Worm (Caenorhabditis elegans) whole organism, L2 larva: ENCODE results near the gene Y40B10B.1.

Source experiments
- C34F6.9 ChIP-seq: fragments of 150-350 bp; optimal IDR thresholded peaks from 2 replicates; lab custom pipeline; 2014; ENCODE audit warnings: missing biosample characterization, missing genetic modification characterization
- F13H6.1 ChIP-seq: sonication (generic microtip); optimal IDR thresholded peaks from 2 replicates; lab custom pipeline; 2016; ENCODE audit warnings: missing genetic modification characterization, missing compliant biosample characterization
- Y55F3AM.14 ChIP-seq: fragments of 200-800 bp; sonication (Bioruptor generic); optimal IDR thresholded peaks from 2 replicates; lab custom pipeline; 2018; ENCODE audit warnings: mild to moderate bottlenecking, missing genetic modification characterization, missing compliant biosample characterization
- ZK546.5 ChIP-seq: sonication (generic microtip); optimal IDR thresholded peaks from 2 replicates; lab custom pipeline; 2017; ENCODE audit warnings: missing biosample characterization, missing genetic modification characterization
- alr-1 ChIP-seq: fragments of 150-350 bp; optimal IDR thresholded peaks from 2 replicates; lab custom pipeline; 2014; ENCODE audit warnings: missing biosample characterization, missing genetic modification characterization
- aly-2 ChIP-seq: fragments of 150-350 bp; optimal IDR thresholded peaks from 2 replicates; lab custom pipeline; 2014; ENCODE audit warnings: missing biosample characterization, missing genetic modification characterization
- ama-1 ChIP-seq: fragments of 150-350 bp; optimal IDR thresholded peaks from 2 replicates; lab custom pipeline; 2018; ENCODE audit warnings: inconsistent platforms
- blmp-1 ChIP-seq: sonication (generic microtip); optimal IDR thresholded peaks from 2 replicates; lab custom pipeline; 2017; ENCODE audit warnings: missing genetic modification characterization, mild to moderate bottlenecking, missing compliant biosample characterization, antibody characterized with exemption, moderate library complexity; ENCODE audit not compliant: insufficient read depth
- ceh-16 ChIP-seq: fragments of 150-350 bp; optimal IDR thresholded peaks from 2 replicates; lab custom pipeline; 2014; ENCODE audit warnings: missing biosample characterization, missing genetic modification characterization
- ceh-82 ChIP-seq: fragments of 150-350 bp; optimal IDR thresholded peaks from 2 replicates; lab custom pipeline; 2014; ENCODE audit warnings: missing biosample characterization, missing genetic modification characterization
- crh-2 ChIP-seq: sonication (generic microtip); optimal IDR thresholded peaks from 2 replicates; lab custom pipeline; 2017; ENCODE audit warnings: missing biosample characterization, missing genetic modification characterization
- egl-27 ChIP-seq: sonication (generic microtip); optimal IDR thresholded peaks from 3 replicates; lab custom pipeline; 2017; ENCODE audit warnings: missing biosample characterization, missing genetic modification reagents, missing genetic modification characterization
- elt-3 ChIP-seq: sonication (generic microtip); optimal IDR thresholded peaks from 2 replicates; lab custom pipeline; 2017; ENCODE audit warnings: missing biosample characterization, missing genetic modification characterization
- fos-1 ChIP-seq: fragments of 150-350 bp; optimal IDR thresholded peaks from 2 replicates; lab custom pipeline; 2014; ENCODE audit warnings: missing biosample characterization, missing genetic modification characterization
- gmeb-1 ChIP-seq: fragments of 150-350 bp; optimal IDR thresholded peaks from 2 replicates; lab custom pipeline; 2014; ENCODE audit warnings: missing biosample characterization, missing genetic modification characterization
- lin-11 ChIP-seq: fragments of 150-350 bp; sonication (generic microtip); optimal IDR thresholded peaks from 2 replicates; lab custom pipeline; 2014; ENCODE audit warnings: missing biosample characterization, missing genetic modification characterization, inconsistent platforms, mixed read lengths
- lin-13 ChIP-seq: fragments of 150-350 bp; optimal IDR thresholded peaks from 2 replicates; lab custom pipeline; 2014; ENCODE audit warnings: missing biosample characterization, missing genetic modification reagents, missing genetic modification characterization
- lsy-2 ChIP-seq, 2 experiments: fragments of 150-350 bp in 1 of 2; sonication (generic microtip) in 1 of 2; optimal IDR thresholded peaks; 2 replicates each; lab custom pipeline; 2014 to 2017; ENCODE audit warnings: missing biosample characterization in 2 of 2, missing genetic modification characterization in 2 of 2
- mbf-1 ChIP-seq: sonication (generic microtip); optimal IDR thresholded peaks from 2 replicates; lab custom pipeline; 2017; ENCODE audit warnings: missing biosample characterization, missing genetic modification characterization
- mdl-1 ChIP-seq, 2 experiments: fragments of 150-350 bp in 1 of 2; sonication (generic microtip) in 1 of 2; optimal IDR thresholded peaks; 2 replicates each; lab custom pipeline; 2017; ENCODE audit warnings: missing biosample characterization in 2 of 2, missing genetic modification characterization in 2 of 2
- nhr-10 ChIP-seq: sonication (generic microtip); optimal IDR thresholded peaks from 2 replicates; lab custom pipeline; 2017; ENCODE audit warnings: missing biosample characterization, missing genetic modification characterization
- nhr-12 ChIP-seq: fragments of 150-350 bp; optimal IDR thresholded peaks from 2 replicates; lab custom pipeline; 2014; ENCODE audit warnings: missing biosample characterization, missing genetic modification characterization
- nhr-21 ChIP-seq: fragments of 150-350 bp; optimal IDR thresholded peaks from 2 replicates; lab custom pipeline; 2014; ENCODE audit warnings: missing biosample characterization, missing genetic modification characterization
- nhr-237 ChIP-seq: fragments of 150-350 bp; optimal IDR thresholded peaks from 2 replicates; lab custom pipeline; 2014; ENCODE audit warnings: missing biosample characterization, missing genetic modification characterization
- nhr-25 ChIP-seq: fragments of 150-350 bp; sonication (generic microtip); optimal IDR thresholded peaks from 3 replicates; lab custom pipeline; 2014; ENCODE audit warnings: missing biosample characterization, missing genetic modification characterization
- nhr-77 ChIP-seq: fragments of 150-350 bp; optimal IDR thresholded peaks from 2 replicates; lab custom pipeline; 2014; ENCODE audit warnings: missing biosample characterization, missing genetic modification characterization
- peb-1 ChIP-seq: fragments of 150-350 bp; optimal IDR thresholded peaks from 2 replicates; lab custom pipeline; 2014; ENCODE audit warnings: missing biosample characterization, missing genetic modification characterization
- sem-4 ChIP-seq: fragments of 150-350 bp; optimal IDR thresholded peaks from 2 replicates; lab custom pipeline; 2014; ENCODE audit warnings: missing biosample characterization, missing genetic modification reagents, missing genetic modification characterization
- skn-1 ChIP-seq: sonication (generic microtip); optimal IDR thresholded peaks from 2 replicates; lab custom pipeline; 2017; ENCODE audit warnings: missing biosample characterization, missing genetic modification characterization
- sma-9 ChIP-seq, 2 experiments: fragments of 150-350 bp in 1 of 2; sonication (generic microtip) in 1 of 2; optimal IDR thresholded peaks; 2 replicates each; lab custom pipeline; 2014 to 2016; ENCODE audit warnings: missing genetic modification characterization in 2 of 2, mild to moderate bottlenecking in 1 of 2, missing biosample characterization in 1 of 2, missing compliant biosample characterization in 1 of 2, missing genetic modification reagents in 1 of 2, moderate library complexity in 1 of 2
- snpc-4 ChIP-seq: fragments of 150-350 bp; optimal IDR thresholded peaks from 2 replicates; lab custom pipeline; 2014; ENCODE audit warnings: missing biosample characterization, missing genetic modification characterization
- unc-55 ChIP-seq: fragments of 150-350 bp; sonication (generic microtip); optimal IDR thresholded peaks from 3 replicates; lab custom pipeline; 2014; ENCODE audit warnings: missing biosample characterization, missing genetic modification reagents, missing genetic modification characterization
- unc-62 ChIP-seq: fragments of 150-350 bp; optimal IDR thresholded peaks from 2 replicates; lab custom pipeline; 2014; ENCODE audit warnings: missing biosample characterization, missing genetic modification reagents, missing genetic modification characterization
- ztf-11 ChIP-seq: sonication (generic microtip); optimal IDR thresholded peaks from 2 replicates; lab custom pipeline; 2017; ENCODE audit warnings: missing biosample characterization, missing genetic modification characterization
- ztf-4 ChIP-seq: fragments of 150-350 bp; optimal IDR thresholded peaks from 2 replicates; lab custom pipeline; 2014; ENCODE audit warnings: missing biosample characterization, missing genetic modification characterization

Gene Y40B10B.1

DNA sequence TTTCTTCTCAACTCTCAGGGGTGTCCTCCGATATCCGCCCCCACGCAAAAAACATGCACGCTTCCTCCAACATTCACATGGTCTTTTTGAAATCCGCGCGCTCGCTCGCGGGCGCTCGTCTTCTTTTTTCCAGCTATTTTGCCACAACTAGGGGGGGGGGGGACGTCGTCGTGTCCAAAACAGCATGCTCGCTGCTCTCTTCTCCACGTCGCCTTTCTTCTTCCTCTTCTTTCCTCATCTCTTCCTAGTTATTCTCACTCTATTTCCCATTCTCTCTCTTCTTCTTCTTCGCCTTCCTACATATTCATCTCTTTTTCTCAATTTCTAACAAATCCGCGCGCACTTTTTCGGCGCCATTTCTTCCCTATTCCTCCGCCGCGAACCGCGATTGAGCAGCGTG is 17.9 kb downstream of the Y40B10B.1 start (continued):
- TF ChIP-seq egl-27 (no peak), lsy-2 (tag; optimal IDR thresholded peaks at IDR 0.05; lab: Kevin White, UChicago) (peak in 1 of 2 experiments; percentile 34), nhr-10 (tag; lab: Kevin White, UChicago) (no peak), F13H6.1 (tag; lab: Kevin White, UChicago) (peak; percentile 69), ztf-4 (no peak), nhr-237 (no peak), mdl-1 (tag; optimal IDR thresholded peaks at IDR 0.05; lab: Kevin White, UChicago) (peak in 1 of 2 experiments; percentile 62), ztf-11 (no peak), gmeb-1 (no peak), lin-13 (GFP tag; lab: Kevin White, UChicago) (peak; percentile 27), mbf-1 (no peak), aly-2 (tag; lab: Kevin White, UChicago) (no peak), nhr-77 (tag; lab: Kevin White, UChicago) (no peak), peb-1 (tag; lab: Kevin White, UChicago) (no peak), crh-2 (tag; lab: Kevin White, UChicago) (peak; percentile 46), skn-1 (tag; lab: Kevin White, UChicago) (no peak), unc-55 (GFP tag; lab: Kevin White, UChicago) (peak; percentile 59), snpc-4 (tag; lab: Kevin White, UChicago) (no peak)
- TF ChIP-seq, all 48 proteins: peak for 11

DNA sequence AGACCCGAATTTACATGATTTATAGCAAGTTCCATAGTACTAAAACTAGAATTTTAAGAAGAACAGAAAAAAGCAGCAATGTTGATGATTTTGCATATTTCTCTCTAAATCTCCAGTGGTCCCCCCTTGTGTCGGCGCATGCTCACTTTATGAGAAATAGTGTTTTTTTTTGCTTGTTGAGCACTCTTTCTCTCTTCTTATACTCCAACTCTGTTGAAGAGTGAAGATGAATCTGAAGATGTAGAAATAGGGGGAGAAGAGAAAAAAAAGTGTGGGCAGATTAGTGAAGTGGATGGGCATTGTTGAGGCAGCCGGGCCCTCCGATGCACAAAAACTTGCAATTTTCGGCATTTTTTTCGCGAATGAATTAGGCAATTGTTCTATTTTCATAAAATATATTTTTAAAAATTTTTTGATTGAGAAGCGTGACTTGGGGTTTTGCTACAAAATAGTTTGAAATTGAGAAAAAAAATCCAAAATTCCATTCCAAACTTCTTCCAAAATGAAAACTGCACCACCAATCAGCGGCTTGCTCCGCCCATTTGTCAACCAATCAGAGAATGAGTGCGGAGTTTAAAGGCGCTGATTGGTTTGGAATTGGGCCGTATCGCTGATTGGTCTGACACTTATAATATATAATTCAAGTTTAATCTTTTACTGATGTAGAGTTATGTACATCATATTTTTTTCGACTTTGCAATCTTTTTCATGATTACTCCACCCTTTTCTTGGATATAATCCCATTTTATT is 20.7 kb downstream of the Y40B10B.1 start:
- TF ChIP-seq mdl-1 (tag; optimal IDR thresholded peaks at IDR 0.05; lab: Kevin White, UChicago): no peak
- TF ChIP-seq unc-55 (GFP tag; lab: Kevin White, UChicago): peak; percentile 21
- TF ChIP-seq peb-1 (tag; lab: Kevin White, UChicago): no peak
- peak; percentile 10 for TF ChIP-seq C34F6.9
- TF ChIP-seq, all 48 proteins: peak for 2

DNA sequence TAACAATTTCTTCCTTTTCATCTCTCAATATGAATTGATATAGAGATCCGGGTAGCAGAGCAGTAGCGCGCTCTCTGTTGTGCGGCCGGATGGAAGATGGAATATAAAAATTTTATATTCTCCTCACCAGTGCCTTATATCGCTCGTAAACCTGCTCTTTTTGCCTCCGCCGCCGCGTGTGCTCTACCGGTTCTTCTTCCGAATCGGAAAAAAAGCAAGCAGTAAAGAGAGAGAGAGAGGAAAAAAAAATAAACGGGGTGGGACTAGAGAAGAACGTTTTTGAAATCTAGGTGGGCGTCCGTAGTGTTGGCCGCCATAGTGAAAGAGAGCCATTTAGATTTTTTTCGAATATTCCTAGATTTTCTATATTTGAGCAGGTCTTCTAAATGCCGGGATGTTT is 23.4 kb downstream of the Y40B10B.1 start, which contains the start of gene glb-25:
Gene glb-25 (plus strand): TSS at position 301 of the 400 bp plus-strand sequence.
- TF ChIP-seq alr-1 (tag; lab: Kevin White, UChicago) (no peak), unc-62 (no peak), ama-1 (no peak), ZK546.5 (no peak), snpc-4 (tag; lab: Kevin White, UChicago) (no peak)

DNA sequence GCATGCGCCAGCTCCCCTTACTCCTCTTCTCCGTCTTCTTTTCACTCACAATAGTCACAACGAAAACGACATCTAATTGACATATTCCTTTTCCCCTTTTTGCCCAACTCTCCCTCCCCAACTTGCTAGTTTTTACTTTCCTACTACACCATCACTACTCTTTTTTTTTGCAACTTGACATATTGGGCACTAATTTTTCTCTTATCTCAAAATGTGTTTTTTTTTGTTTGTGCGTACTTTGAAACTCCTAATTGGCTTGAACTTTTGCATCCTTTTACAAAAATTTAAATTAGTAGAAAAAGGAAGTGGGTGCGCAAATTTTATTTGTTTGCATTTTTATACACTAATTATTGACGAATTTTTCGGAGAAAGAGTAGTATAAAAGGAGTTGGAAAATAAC is 25.9 kb downstream of the Y40B10B.1 start:
- no peak for TF ChIP-seq ceh-82 (tag; lab: Kevin White, UChicago)
- TF ChIP-seq ZK546.5: no peak
- no peak for TF ChIP-seq peb-1 (tag; lab: Kevin White, UChicago)
- no peak for TF ChIP-seq ceh-16 (tag; lab: Kevin White, UChicago)
- no peak for TF ChIP-seq nhr-25 (tag; lab: Kevin White, UChicago)

DNA sequence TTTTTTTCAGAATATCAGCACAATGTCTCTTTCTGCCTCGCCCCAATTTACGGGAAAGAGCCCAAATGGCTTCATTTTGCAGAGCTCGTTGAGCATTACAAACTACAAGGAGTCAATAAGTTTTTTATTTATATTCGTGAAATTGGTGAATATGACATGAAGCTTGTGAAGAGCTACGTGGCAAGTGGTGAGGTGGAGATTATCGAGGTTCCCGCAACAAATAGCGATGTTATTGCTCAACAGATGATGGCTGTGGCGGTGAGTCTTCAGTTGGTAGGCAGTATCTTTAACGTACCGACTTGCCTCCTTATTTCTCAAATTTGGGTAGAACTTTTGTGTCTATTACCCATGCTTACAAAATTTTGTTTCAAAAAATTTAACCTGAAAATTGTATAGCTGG is 32.9 kb downstream of the Y40B10B.1 start:
- TF ChIP-seq elt-3 (tag; lab: Kevin White, UChicago): no peak
- TF ChIP-seq sem-4 (tag; lab: Kevin White, UChicago): no peak
- TF ChIP-seq nhr-12 (tag; lab: Kevin White, UChicago): no peak
- TF ChIP-seq nhr-77 (tag; lab: Kevin White, UChicago): no peak
- TF ChIP-seq ama-1: no peak
- TF ChIP-seq ceh-16 (tag; lab: Kevin White, UChicago): no peak
- TF ChIP-seq alr-1 (tag; lab: Kevin White, UChicago): no peak
- TF ChIP-seq unc-55 (GFP tag; lab: Kevin White, UChicago): no peak
- TF ChIP-seq lin-11 (tag; lab: Kevin White, UChicago): no peak
- TF ChIP-seq Y55F3AM.14 (GFP tag; lab: Kevin White, UChicago): no peak
- no peak for TF ChIP-seq blmp-1 (tag; lab: Kevin White, UChicago)
- TF ChIP-seq skn-1 (tag; lab: Kevin White, UChicago): no peak

DNA sequence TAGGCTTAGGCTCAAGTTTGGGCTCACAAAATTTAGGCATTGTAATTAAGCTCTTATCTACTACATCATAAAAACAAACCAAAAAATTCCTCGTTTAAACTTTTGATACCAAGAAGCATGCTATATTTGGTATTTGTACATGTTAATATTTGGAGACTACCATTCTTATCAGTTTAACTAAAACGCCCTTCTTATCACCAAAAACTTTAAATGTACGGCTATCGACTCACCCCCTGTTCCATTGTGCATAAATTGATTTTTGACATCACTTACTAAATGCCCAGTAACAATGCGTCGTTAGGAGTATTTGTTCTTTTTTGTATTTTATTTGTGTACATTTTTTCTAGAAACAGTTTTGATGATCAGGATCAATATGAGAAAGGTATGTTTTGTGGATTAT is 34.3 kb downstream of the Y40B10B.1 start, which contains the start of gene T06A1.5:
Gene T06A1.5 (plus strand): TSS at position 209 of the 400 bp plus-strand sequence.
- TF ChIP-seq sma-9 (GFP tag; optimal IDR thresholded peaks at IDR 0.05; lab: Kevin White, UChicago) (peak; percentile 45), sma-9 (tag; optimal IDR thresholded peaks at IDR 0.05; lab: Kevin White, UChicago) (no peak), nhr-21 (tag; lab: Kevin White, UChicago) (no peak), fos-1 (tag; lab: Kevin White, UChicago) (peak; percentile 84)
